Worm (Caenorhabditis elegans): ENCODE measurements around the gene C33G3.5.

DNA sequence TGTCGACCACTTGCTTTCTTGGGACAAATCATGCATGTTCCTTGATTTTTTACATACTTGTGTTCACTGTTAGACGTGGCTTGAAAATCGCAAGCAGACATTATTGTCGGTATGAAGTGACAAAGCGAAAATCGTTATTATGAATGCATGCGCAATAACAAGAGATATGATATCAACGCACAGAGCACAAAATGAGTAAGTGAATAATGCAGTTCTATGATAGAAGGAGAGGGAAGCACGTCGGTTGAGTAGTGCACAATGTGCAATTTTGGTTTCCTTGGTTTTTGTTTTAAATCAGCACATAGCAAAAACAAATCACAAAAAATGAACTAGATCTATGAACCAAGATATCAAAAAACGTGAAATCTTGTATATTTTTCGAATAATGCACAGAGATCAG lies 34.9 kb upstream of the C33G3.5 start, which contains the start of gene nhr-281:
- TF ChIP-seq scrt-1 (GFP tag; IDR thresholded peaks at IDR 0.05) (no peak), ama-1 (optimal IDR thresholded peaks at IDR 0.05) (no peak), ets-7 (tag; optimal IDR thresholded peaks at IDR 0.05) (no peak), hmbx-1 (tag; optimal IDR thresholded peaks at IDR 0.05) (no peak), ceh-36 (tag; optimal IDR thresholded peaks at IDR 0.05) (no peak), B0310.2 (tag; optimal IDR thresholded peaks at IDR 0.05) (no peak), F13C5.2 (tag; optimal IDR thresholded peaks at IDR 0.05) (no peak), ceh-13 (GFP tag; optimal IDR thresholded peaks at IDR 0.05) (no peak), tra-4 (tag; optimal IDR thresholded peaks at IDR 0.05) (no peak), hmg-4 (GFP tag; optimal IDR thresholded peaks at IDR 0.05) (no peak)
